Worm (Caenorhabditis elegans) whole organism, early embryonic: ENCODE data around the gene R10E8.1.

Experiments
- aly-1 ChIP-seq: sonication (generic microtip); optimal IDR thresholded peaks from 2 replicates; lab custom pipeline; 2016; ENCODE audit warnings: missing genetic modification characterization, missing compliant biosample characterization
- ama-1 ChIP-seq: fragments of 150-350 bp; optimal IDR thresholded peaks from 2 replicates; lab custom pipeline; 2014
- ceh-13 ChIP-seq: fragments of 200-800 bp; sonication (Bioruptor generic); optimal IDR thresholded peaks from 2 replicates; lab custom pipeline; 2018; ENCODE audit warnings: mild to moderate bottlenecking, missing genetic modification characterization, missing compliant biosample characterization
- ets-7 ChIP-seq: sonication (generic microtip); optimal IDR thresholded peaks from 2 replicates; lab custom pipeline; 2016; ENCODE audit warnings: missing genotype, missing genetic modification characterization, missing compliant biosample characterization
- sea-1 ChIP-seq: fragments of 200-800 bp; sonication (Bioruptor generic); conservative IDR thresholded peaks from 2 replicates; pipeline ENCODE4 v1.3.6; 2022; ENCODE audit warnings: missing genetic modification characterization, missing compliant biosample characterization
- tra-4 ChIP-seq: sonication (generic microtip); optimal IDR thresholded peaks from 2 replicates; lab custom pipeline; 2017; ENCODE audit warnings: missing genetic modification characterization, missing compliant biosample characterization

DNA sequence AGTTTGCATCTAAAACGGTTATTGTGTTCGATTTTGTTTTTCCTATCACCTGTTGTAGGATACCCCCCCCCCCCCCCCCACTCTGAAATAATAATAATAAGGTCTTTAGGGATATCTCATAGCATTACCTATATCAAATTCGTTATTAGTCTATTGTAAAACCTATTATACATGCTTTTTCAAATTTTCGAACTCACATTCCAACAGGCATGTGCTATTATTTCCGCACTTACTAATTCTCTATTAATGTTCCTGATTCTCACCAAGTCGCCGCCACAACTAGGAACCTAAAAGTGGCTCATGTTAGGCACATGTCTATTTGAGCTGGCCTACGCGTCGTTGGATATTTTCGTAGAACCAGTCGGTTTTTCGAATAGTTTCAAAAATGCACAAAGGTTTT, 18.2 kb upstream of the R10E8.1 start, which contains the start of gene Y37H2C.4:
- no peak for TF ChIP-seq sea-1 (GFP tag; lab: Robert Waterston, UW)
- TF ChIP-seq aly-1 (tag; lab: Kevin White, UChicago), result no peak
- TF ChIP-seq ets-7 (tag; lab: Kevin White, UChicago), result no peak
- TF ChIP-seq ceh-13, result no peak
- no peak for TF ChIP-seq ama-1
- no peak for TF ChIP-seq tra-4
